4 worm cellular contexts compared by ENCODE assay signal in the genomic region with DNA sequence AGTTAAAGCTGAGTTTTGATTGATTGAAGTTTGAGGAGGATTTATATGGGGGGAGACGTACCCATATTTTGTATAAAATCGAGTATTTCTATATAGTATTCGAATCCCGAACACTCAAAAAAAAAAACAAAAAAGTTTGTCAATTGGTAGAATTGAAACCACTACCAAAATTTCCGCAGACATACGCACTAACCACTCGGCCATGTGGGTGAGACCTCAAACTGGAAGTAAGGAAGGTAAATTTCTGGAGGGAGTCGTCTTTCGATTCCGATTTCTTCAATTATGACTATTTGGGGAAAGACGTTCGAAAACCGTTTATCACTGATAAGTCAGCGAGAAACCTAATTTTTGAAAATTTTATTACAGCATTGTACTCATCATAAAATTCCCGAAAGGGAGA.
TF ChIP-seq lines count a peak whose summit lies in the region.

No protein-coding gene starts in this region.

TF ChIP-seq in whole organism, L4 larva, 104 proteins besides CTCF, POLR2A, EP300 and RAD21 (continues in another document):
- TF ChIP-seq snpc-1.2 (GFP tag; IDR thresholded peaks at IDR 0.05; lab: Robert Waterston, UW): peak; percentile 72; the same call in 1 of the 2 replicates
- TF ChIP-seq vab-7 (GFP tag; IDR thresholded peaks at IDR 0.05; lab: Robert Waterston, UW): peak; percentile 71
- TF ChIP-seq nhr-41 (GFP tag; IDR thresholded peaks at IDR 0.05; lab: Robert Waterston, UW): peak; percentile 67
- peak; percentile 5 for TF ChIP-seq aha-1 (tag; lab: Kevin White, UChicago)
- 0 out of 2 replicates have a peak, but pooled peaks have one; percentile 35 for TF ChIP-seq tra-1 (GFP tag; IDR thresholded peaks at IDR 0.05; lab: Robert Waterston, UW)
- TF ChIP-seq Y105C5A.15 (GFP tag; IDR thresholded peaks at IDR 0.05; lab: Robert Waterston, UW): peak; percentile 78; the same call in 1 of the 2 replicates
- TF ChIP-seq D1046.2 (GFP tag; IDR thresholded peaks at IDR 0.05; lab: Robert Waterston, UW): peak; percentile 88; the same call in 1 of the 2 replicates
- TF ChIP-seq mdt-29 (GFP tag; IDR thresholded peaks at IDR 0.05; lab: Robert Waterston, UW): peak; percentile 40; the same call in 1 of the 2 replicates
- peak; percentile 81 for TF ChIP-seq arid-1 (GFP tag; conservative IDR thresholded peaks at IDR 0.05; lab: Robert Waterston, UW)
- TF ChIP-seq lim-7 (GFP tag; IDR thresholded peaks at IDR 0.05; lab: Robert Waterston, UW): peak; percentile 92
- peak; percentile 50 for TF ChIP-seq Y48G9A.11 (GFP tag; IDR thresholded peaks at IDR 0.05; lab: Robert Waterston, UW)
- TF ChIP-seq dmd-8 (GFP tag; IDR thresholded peaks at IDR 0.05; lab: Robert Waterston, UW): peak; percentile 95
- 0 out of 2 replicates have a peak, but pooled peaks have one; percentile 20 for TF ChIP-seq saeg-2 (GFP tag; IDR thresholded peaks at IDR 0.05; lab: Robert Waterston, UW)
- peak; percentile 69 for TF ChIP-seq ctbp-1 (GFP tag; IDR thresholded peaks at IDR 0.05; lab: Robert Waterston, UW)
- TF ChIP-seq madf-5 (GFP tag; IDR thresholded peaks at IDR 0.05; lab: Robert Waterston, UW): 0 out of 4 replicates have a peak, but pooled peaks of 1 of the 2 experiments have one; percentile 58
- TF ChIP-seq dmd-6 (GFP tag; IDR thresholded peaks at IDR 0.05; lab: Robert Waterston, UW): peak; percentile 36; the same call in 1 of the 2 replicates
- TF ChIP-seq egl-43 (GFP tag; IDR thresholded peaks at IDR 0.05; lab: Robert Waterston, UW): peak; percentile 86
- TF ChIP-seq lin-38 (GFP tag; IDR thresholded peaks at IDR 0.05; lab: Robert Waterston, UW): peak; percentile 71

TF ChIP-seq in whole organism, early embryonic, 17 proteins besides CTCF, POLR2A, EP300 and RAD21:
- TF ChIP-seq pes-1 (GFP tag; IDR thresholded peaks at IDR 0.05; lab: Robert Waterston, UW) (peak; percentile 79), scrt-1 (GFP tag; IDR thresholded peaks at IDR 0.05; lab: Robert Waterston, UW) (peak; percentile 74), sea-1 (GFP tag; conservative IDR thresholded peaks at IDR 0.05; lab: Robert Waterston, UW) (peak; percentile 72; the same call in 1 of the 2 replicates), flt-1 (GFP tag; IDR thresholded peaks at IDR 0.05; lab: Robert Waterston, UW) (peak; percentile 69), tbx-11 (GFP tag; IDR thresholded peaks at IDR 0.05; lab: Robert Waterston, UW) (peak; percentile 66)
TF ChIP-seq in whole organism, early embryonic: peak in this region for 5; not testable (repeated sequence) for 12.

TF ChIP-seq in whole organism, midembryonic, 9 proteins besides CTCF, POLR2A, EP300 and RAD21:
- peak; percentile 54; the same call in 1 of the 2 replicates for TF ChIP-seq ref-1 (GFP tag; conservative IDR thresholded peaks at IDR 0.05; lab: Robert Waterston, UW)
- TF ChIP-seq T22C8.4 (GFP tag; IDR thresholded peaks at IDR 0.05; lab: Robert Waterston, UW): peak; percentile 53; the same call in 1 of the 2 replicates
- peak; percentile 31; the same call in 1 of the 2 replicates for TF ChIP-seq tab-1 (GFP tag; IDR thresholded peaks at IDR 0.05; lab: Robert Waterston, UW)
- TF ChIP-seq ztf-23 (GFP tag; IDR thresholded peaks at IDR 0.05; lab: Robert Waterston, UW): 0 out of 2 replicates have a peak, but pooled peaks have one; percentile 56
- peak; percentile 73 for TF ChIP-seq flt-1 (GFP tag; IDR thresholded peaks at IDR 0.05; lab: Robert Waterston, UW)

TF ChIP-seq in whole organism, young adult, 124 proteins besides CTCF, POLR2A, EP300 and RAD21:
- TF ChIP-seq B0019.2 (GFP tag; conservative IDR thresholded peaks at IDR 0.05; lab: Robert Waterston, UW): 0 out of 2 replicates have a peak, but pooled peaks have one; percentile 15
- 0 out of 2 replicates have a peak, but pooled peaks have one; percentile 76 for TF ChIP-seq cebp-2 (GFP tag; IDR thresholded peaks at IDR 0.05; lab: Robert Waterston, UW)
- peak; percentile 59 for TF ChIP-seq B0261.1 (tag; optimal IDR thresholded peaks at IDR 0.05; lab: Kevin White, UChicago)
- peak; percentile 25; the same call in 1 of the 2 replicates for TF ChIP-seq pbrm-1 (GFP tag; IDR thresholded peaks at IDR 0.05; lab: Robert Waterston, UW)
- TF ChIP-seq lin-26 (GFP tag; IDR thresholded peaks at IDR 0.05; lab: Robert Waterston, UW): peak; percentile 88
- peak; percentile 38; the same call in 1 of the 2 replicates for TF ChIP-seq madf-6 (GFP tag; IDR thresholded peaks at IDR 0.05; lab: Robert Waterston, UW)
- peak; percentile 68; the same call in 1 of the 2 replicates for TF ChIP-seq hsf-1 (GFP tag; IDR thresholded peaks at IDR 0.05; lab: Robert Waterston, UW)
- peak; percentile 49 for TF ChIP-seq rpc-1 (optimal IDR thresholded peaks at IDR 0.05; lab: Kevin White, UChicago)
- peak; percentile 68 for TF ChIP-seq rpc-1 (tag; optimal IDR thresholded peaks at IDR 0.05; lab: Kevin White, UChicago)
- peak; percentile 86 for TF ChIP-seq tbp1 (GFP tag; optimal IDR thresholded peaks at IDR 0.05; lab: Kevin White, UChicago)
- 0 out of 2 replicates have a peak, but pooled peaks have one; percentile 38 for TF ChIP-seq ceh-40 (GFP tag; IDR thresholded peaks at IDR 0.05; lab: Robert Waterston, UW)
- TF ChIP-seq D2030.7 (GFP tag; IDR thresholded peaks at IDR 0.05; lab: Robert Waterston, UW): peak; percentile 41; the same call in 1 of the 2 replicates
- TF ChIP-seq madf-3 (GFP tag; IDR thresholded peaks at IDR 0.05; lab: Robert Waterston, UW): peak; percentile 61; the same call in 1 of the 2 replicates
- TF ChIP-seq hmg-1.2 (GFP tag; IDR thresholded peaks at IDR 0.05; lab: Robert Waterston, UW): peak; percentile 70
- peak; percentile 82; the same call in 1 of the 2 replicates for TF ChIP-seq ztf-25 (GFP tag; IDR thresholded peaks at IDR 0.05; lab: Robert Waterston, UW)
